Worm (Caenorhabditis elegans) whole organism, L1 larva: ENCODE data around the gene swsn-1.

Experiments used
- hlh-4 ChIP-seq: sonication (generic microtip); optimal IDR thresholded peaks from 2 replicates; lab custom pipeline; 2016; ENCODE audit warnings: mild to moderate bottlenecking, missing genetic modification characterization, missing compliant biosample characterization
- nhr-90 ChIP-seq: sonication (generic microtip); optimal IDR thresholded peaks from 2 replicates; lab custom pipeline; 2016; ENCODE audit warnings: mild to moderate bottlenecking, missing genetic modification characterization, missing compliant biosample characterization; ENCODE audit not compliant: poor library complexity
- snpc-4 ChIP-seq: fragments of 150-350 bp; optimal IDR thresholded peaks from 2 replicates; lab custom pipeline; 2014; ENCODE audit warnings: missing biosample characterization, missing genetic modification characterization
- zag-1 ChIP-seq: fragments of 150-350 bp; optimal IDR thresholded peaks from 2 replicates; lab custom pipeline; 2014; ENCODE audit warnings: missing biosample characterization, missing genetic modification characterization

DNA sequence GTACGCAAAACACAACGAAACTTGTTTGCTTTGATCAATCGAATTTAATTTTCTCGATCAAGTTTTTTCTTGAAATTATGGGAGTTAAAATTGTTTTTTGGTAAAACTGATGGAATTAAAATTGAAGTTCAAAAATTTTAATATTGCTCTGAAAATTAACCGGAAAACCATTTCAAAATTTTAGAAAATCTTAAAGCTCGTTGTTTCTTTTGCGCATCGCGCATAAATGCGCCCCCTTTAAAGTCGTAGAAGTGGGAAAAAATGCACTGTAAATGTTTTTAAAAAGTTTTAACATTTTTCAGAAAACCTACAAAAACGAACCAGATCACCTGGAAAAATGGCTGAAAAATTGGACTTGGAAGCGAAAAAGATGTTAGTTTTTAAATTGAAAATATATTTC lies 46.2 kb downstream of the swsn-1 start, which contains the start of gene fbxa-113:
- no peak for TF ChIP-seq nhr-90 (tag; lab: Kevin White, UChicago)
- TF ChIP-seq zag-1 (tag; lab: Kevin White, UChicago) = no peak
- no peak for TF ChIP-seq hlh-4 (tag; lab: Kevin White, UChicago)
- TF ChIP-seq snpc-4 (tag; lab: Kevin White, UChicago) = no peak
